Worm (Caenorhabditis elegans): ENCODE measurements around the gene Y7A9D.1.
A peak's percentile ranks its signal among the peaks of the same experiment; 100 is the strongest.

Gene Y7A9D.1

ce11 chrIV:16388136-16388635 lies 6.2 kb upstream of the Y7A9D.1 start:
- TF ChIP-seq med-1 (GFP tag; optimal IDR thresholded peaks at IDR 0.05; ENCODE audit: insufficient read depth): no peak
- peak; percentile 77 for TF ChIP-seq tab-1 (GFP tag; IDR thresholded peaks at IDR 0.05)
- TF ChIP-seq T22C8.4 (GFP tag; IDR thresholded peaks at IDR 0.05): peak; percentile 71
- TF ChIP-seq ref-1 (GFP tag; conservative IDR thresholded peaks at IDR 0.05): peak; percentile 69; the same call in 1 of the 2 replicates
- peak; percentile 71; the same call in 1 of the 2 replicates for TF ChIP-seq flt-1 (GFP tag; IDR thresholded peaks at IDR 0.05)
- TF ChIP-seq cog-1 (tag; optimal IDR thresholded peaks at IDR 0.05): no peak
- 0 out of 2 replicates have a peak, but pooled peaks have one; percentile 46 for TF ChIP-seq klf-2 (GFP tag; conservative IDR thresholded peaks at IDR 0.05)
- TF ChIP-seq ztf-29 (GFP tag; IDR thresholded peaks at IDR 0.05): 0 out of 2 replicates have a peak, but pooled peaks have one; percentile 22
- TF ChIP-seq ztf-23 (GFP tag; IDR thresholded peaks at IDR 0.05): peak; percentile 83

- no peak for TF ChIP-seq ztf-23 (GFP tag; IDR thresholded peaks at IDR 0.05)
- no peak for TF ChIP-seq tab-1 (GFP tag; IDR thresholded peaks at IDR 0.05)
- TF ChIP-seq klf-2 (GFP tag; conservative IDR thresholded peaks at IDR 0.05): no peak
- no peak for TF ChIP-seq ztf-29 (GFP tag; IDR thresholded peaks at IDR 0.05)
- no peak for TF ChIP-seq flt-1 (GFP tag; IDR thresholded peaks at IDR 0.05)
- TF ChIP-seq ref-1 (GFP tag; conservative IDR thresholded peaks at IDR 0.05): no peak
- TF ChIP-seq med-1 (GFP tag; optimal IDR thresholded peaks at IDR 0.05; ENCODE audit: insufficient read depth): no peak
- TF ChIP-seq cog-1 (tag; optimal IDR thresholded peaks at IDR 0.05): no peak
- no peak for TF ChIP-seq T22C8.4 (GFP tag; IDR thresholded peaks at IDR 0.05)
Observed at ce11 chrIV:16384665-16385064, 2.6 kb upstream of the Y7A9D.1 start.

ce11 chrIV:16380937-16381336 lies 1.1 kb downstream of the Y7A9D.1 start:
- TF ChIP-seq klf-2 (GFP tag; conservative IDR thresholded peaks at IDR 0.05) (no peak), flt-1 (GFP tag; IDR thresholded peaks at IDR 0.05) (0 out of 2 replicates have a peak, but pooled peaks have one; percentile 57)

ce11 chrIV:16380278-16380677 lies 1.7 kb downstream of the Y7A9D.1 start:
- no peak for TF ChIP-seq med-1 (GFP tag; optimal IDR thresholded peaks at IDR 0.05; ENCODE audit: insufficient read depth)
- TF ChIP-seq ref-1 (GFP tag; conservative IDR thresholded peaks at IDR 0.05): no peak
- TF ChIP-seq klf-2 (GFP tag; conservative IDR thresholded peaks at IDR 0.05): no peak
- no peak for TF ChIP-seq tab-1 (GFP tag; IDR thresholded peaks at IDR 0.05)
- TF ChIP-seq ztf-23 (GFP tag; IDR thresholded peaks at IDR 0.05): no peak
- TF ChIP-seq flt-1 (GFP tag; IDR thresholded peaks at IDR 0.05): no peak
- TF ChIP-seq ztf-29 (GFP tag; IDR thresholded peaks at IDR 0.05): no peak
- TF ChIP-seq T22C8.4 (GFP tag; IDR thresholded peaks at IDR 0.05): no peak
- TF ChIP-seq cog-1 (tag; optimal IDR thresholded peaks at IDR 0.05): no peak

- no peak for TF ChIP-seq T22C8.4 (GFP tag; IDR thresholded peaks at IDR 0.05)
- TF ChIP-seq ztf-23 (GFP tag; IDR thresholded peaks at IDR 0.05): no peak
- TF ChIP-seq flt-1 (GFP tag; IDR thresholded peaks at IDR 0.05): no peak
- no peak for TF ChIP-seq med-1 (GFP tag; optimal IDR thresholded peaks at IDR 0.05; ENCODE audit: insufficient read depth)
- no peak for TF ChIP-seq ztf-29 (GFP tag; IDR thresholded peaks at IDR 0.05)
- TF ChIP-seq klf-2 (GFP tag; conservative IDR thresholded peaks at IDR 0.05): no peak
- TF ChIP-seq ref-1 (GFP tag; conservative IDR thresholded peaks at IDR 0.05): no peak
- TF ChIP-seq tab-1 (GFP tag; IDR thresholded peaks at IDR 0.05): no peak
- no peak for TF ChIP-seq cog-1 (tag; optimal IDR thresholded peaks at IDR 0.05)
Observed at ce11 chrIV:16377942-16378341, 4.1 kb downstream of the Y7A9D.1 start.

- TF ChIP-seq med-1 (GFP tag; optimal IDR thresholded peaks at IDR 0.05; ENCODE audit: insufficient read depth) (no peak), ztf-29 (GFP tag; IDR thresholded peaks at IDR 0.05) (no peak), cog-1 (tag; optimal IDR thresholded peaks at IDR 0.05) (no peak), ztf-23 (GFP tag; IDR thresholded peaks at IDR 0.05) (no peak), ref-1 (GFP tag; conservative IDR thresholded peaks at IDR 0.05) (no peak), tab-1 (GFP tag; IDR thresholded peaks at IDR 0.05) (no peak), klf-2 (GFP tag; conservative IDR thresholded peaks at IDR 0.05) (no peak), flt-1 (GFP tag; IDR thresholded peaks at IDR 0.05) (no peak), T22C8.4 (GFP tag; IDR thresholded peaks at IDR 0.05) (no peak)
Observed at ce11 chrIV:16370592-16370991, 11.4 kb downstream of the Y7A9D.1 start.

- TF ChIP-seq cog-1 (tag; optimal IDR thresholded peaks at IDR 0.05): no peak
- no peak for TF ChIP-seq ref-1 (GFP tag; conservative IDR thresholded peaks at IDR 0.05)
- TF ChIP-seq med-1 (GFP tag; optimal IDR thresholded peaks at IDR 0.05; ENCODE audit: insufficient read depth): no peak
- no peak for TF ChIP-seq ztf-23 (GFP tag; IDR thresholded peaks at IDR 0.05)
- no peak for TF ChIP-seq tab-1 (GFP tag; IDR thresholded peaks at IDR 0.05)
- TF ChIP-seq T22C8.4 (GFP tag; IDR thresholded peaks at IDR 0.05): no peak
- TF ChIP-seq klf-2 (GFP tag; conservative IDR thresholded peaks at IDR 0.05): no peak
- no peak for TF ChIP-seq flt-1 (GFP tag; IDR thresholded peaks at IDR 0.05)
Observed at ce11 chrIV:16364581-16364980, 17.4 kb downstream of the Y7A9D.1 start.

- TF ChIP-seq cog-1 (tag; optimal IDR thresholded peaks at IDR 0.05): no peak
- TF ChIP-seq klf-2 (GFP tag; conservative IDR thresholded peaks at IDR 0.05): no peak
- no peak for TF ChIP-seq ztf-23 (GFP tag; IDR thresholded peaks at IDR 0.05)
- no peak for TF ChIP-seq flt-1 (GFP tag; IDR thresholded peaks at IDR 0.05)
- TF ChIP-seq ztf-29 (GFP tag; IDR thresholded peaks at IDR 0.05): no peak
- no peak for TF ChIP-seq med-1 (GFP tag; optimal IDR thresholded peaks at IDR 0.05; ENCODE audit: insufficient read depth)
- TF ChIP-seq T22C8.4 (GFP tag; IDR thresholded peaks at IDR 0.05): no peak
- no peak for TF ChIP-seq ref-1 (GFP tag; conservative IDR thresholded peaks at IDR 0.05)
- no peak for TF ChIP-seq tab-1 (GFP tag; IDR thresholded peaks at IDR 0.05)
Observed at ce11 chrIV:16350690-16351089, 31.3 kb downstream of the Y7A9D.1 start, which contains the start of gene C35D6.4. Gene C35D6.4 (plus strand): TSS chrIV:16350990.

ce11 chrIV:16346514-16346913 lies 35.5 kb downstream of the Y7A9D.1 start, which contains the start of gene C35D6.3:
Gene C35D6.3 (plus strand): TSS chrIV:16346814.
- no peak for TF ChIP-seq cog-1 (tag; optimal IDR thresholded peaks at IDR 0.05)
- no peak for TF ChIP-seq ztf-29 (GFP tag; IDR thresholded peaks at IDR 0.05)
- TF ChIP-seq tab-1 (GFP tag; IDR thresholded peaks at IDR 0.05): no peak
- no peak for TF ChIP-seq ref-1 (GFP tag; conservative IDR thresholded peaks at IDR 0.05)
- no peak for TF ChIP-seq med-1 (GFP tag; optimal IDR thresholded peaks at IDR 0.05; ENCODE audit: insufficient read depth)
- no peak for TF ChIP-seq T22C8.4 (GFP tag; IDR thresholded peaks at IDR 0.05)
- no peak for TF ChIP-seq flt-1 (GFP tag; IDR thresholded peaks at IDR 0.05)
- no peak for TF ChIP-seq klf-2 (GFP tag; conservative IDR thresholded peaks at IDR 0.05)
- no peak for TF ChIP-seq ztf-23 (GFP tag; IDR thresholded peaks at IDR 0.05)

All from whole organism, midembryonic.